Worm (Caenorhabditis elegans) whole organism, early embryonic: Measurements from ENCODE around the gene T26G10.4.

ENCODE experiments used
- ceh-13 ChIP-seq: fragments of 200-800 bp; sonication (Bioruptor generic); optimal IDR thresholded peaks from 2 replicates; lab custom pipeline; 2018; ENCODE audit warnings: mild to moderate bottlenecking, missing genetic modification characterization, missing compliant biosample characterization
- ets-7 ChIP-seq: sonication (generic microtip); optimal IDR thresholded peaks from 2 replicates; lab custom pipeline; 2016; ENCODE audit warnings: missing genotype, missing genetic modification characterization, missing compliant biosample characterization
- scrt-1 ChIP-seq: fragments of 200-800 bp; sonication (Bioruptor generic); IDR thresholded peaks from 2 replicates; pipeline ENCODE4 v1.3.6; 2022; ENCODE audit warnings: missing genetic modification characterization, missing compliant biosample characterization

ce11 chrIII:9426301-9426700 lies 6.0 kb downstream of the T26G10.4 start, which contains the start of gene T26G10.5:
- TF ChIP-seq scrt-1 (no peak), ets-7 (tag; lab: Kevin White, UChicago) (no peak), ceh-13 (GFP tag; lab: Kevin White, UChicago) (no peak)
